Worm (Caenorhabditis elegans): Measurements from ENCODE around the gene sre-6.

sre-6 gene

ce11 chrV:10720876-10721275 lies 41.7 kb downstream of the sre-6 start:
- TF ChIP-seq aptf-2 (GFP tag; conservative IDR thresholded peaks at IDR 0.05) = no peak
- TF ChIP-seq hsf-1 (GFP tag; IDR thresholded peaks at IDR 0.05) = no peak
- TF ChIP-seq ceh-100 (GFP tag; IDR thresholded peaks at IDR 0.05) = no peak
- TF ChIP-seq F33H1.4 (GFP tag; IDR thresholded peaks at IDR 0.05) = no peak
- TF ChIP-seq C06A6.2 (GFP tag; conservative IDR thresholded peaks at IDR 0.05) = no peak
- no peak for TF ChIP-seq ceh-27 (GFP tag; optimal IDR thresholded peaks at IDR 0.05)

ce11 chrV:10720303-10720847 lies 42.2 kb downstream of the sre-6 start:
- no peak for TF ChIP-seq hsf-1 (GFP tag; IDR thresholded peaks at IDR 0.05)
- TF ChIP-seq ztf-25 (GFP tag; IDR thresholded peaks at IDR 0.05) = no peak
- TF ChIP-seq chd-7 (tag; optimal IDR thresholded peaks at IDR 0.05) = no peak
- no peak for TF ChIP-seq unc-62 (GFP tag; optimal IDR thresholded peaks at IDR 0.05)
- no peak for TF ChIP-seq F57A8.1 (GFP tag; optimal IDR thresholded peaks at IDR 0.05)
- TF ChIP-seq K12H6.12 (tag; optimal IDR thresholded peaks at IDR 0.05) = no peak
- TF ChIP-seq ets-4 (GFP tag; optimal IDR thresholded peaks at IDR 0.05) = no peak

- 0 out of 2 replicates have a peak, but pooled peaks have one; percentile 3 for TF ChIP-seq rcor-1 (GFP tag; IDR thresholded peaks at IDR 0.05)
- peak; percentile 48; the same call in 1 of the 2 replicates for TF ChIP-seq ekl-4 (GFP tag; IDR thresholded peaks at IDR 0.05)
- TF ChIP-seq nhr-120 (GFP tag; IDR thresholded peaks at IDR 0.05) = no peak
- no peak for TF ChIP-seq ceh-100 (GFP tag; IDR thresholded peaks at IDR 0.05)
- TF ChIP-seq snpc-4 (GFP tag; optimal IDR thresholded peaks at IDR 0.05) = no peak
- TF ChIP-seq snpc-4 (tag; optimal IDR thresholded peaks at IDR 0.05) = peak in 2 of 4 experiments; percentile 9 to 18
- peak; percentile 8 for TF ChIP-seq akir-1 (GFP tag; optimal IDR thresholded peaks at IDR 0.05)
- TF ChIP-seq ceh-79 (tag; optimal IDR thresholded peaks at IDR 0.05) = no peak
- TF ChIP-seq F49E8.2 (tag; optimal IDR thresholded peaks at IDR 0.05; ENCODE audit: insufficient read depth) = no peak
- TF ChIP-seq F22D6.2 (tag; optimal IDR thresholded peaks at IDR 0.05) = no peak
- TF ChIP-seq cebp-1 (GFP tag; IDR thresholded peaks at IDR 0.05) = no peak
- peak; percentile 82 for TF ChIP-seq cebp-1 (tag; optimal IDR thresholded peaks at IDR 0.05)
- TF ChIP-seq F57A8.1 (GFP tag; optimal IDR thresholded peaks at IDR 0.05) = no peak
- no peak for TF ChIP-seq let-526 (GFP tag; IDR thresholded peaks at IDR 0.05)
- TF ChIP-seq F52B5.7 (tag; optimal IDR thresholded peaks at IDR 0.05) = no peak
- 0 out of 2 replicates have a peak, but pooled peaks have one; percentile 30 for TF ChIP-seq pbrm-1 (GFP tag; IDR thresholded peaks at IDR 0.05)
- no peak for TF ChIP-seq unc-130 (GFP tag; optimal IDR thresholded peaks at IDR 0.05)
- peak; percentile 47; the same call in 1 of the 2 replicates for TF ChIP-seq hmg-1.2 (GFP tag; IDR thresholded peaks at IDR 0.05)
- TF ChIP-seq mxl-1 (tag; optimal IDR thresholded peaks at IDR 0.05) = no peak
- TF ChIP-seq lin-35 (GFP tag; optimal IDR thresholded peaks at IDR 0.05) = no peak
- no peak for TF ChIP-seq D2030.7 (GFP tag; IDR thresholded peaks at IDR 0.05)
- TF ChIP-seq rpc-1 (optimal IDR thresholded peaks at IDR 0.05) = no peak
- no peak for TF ChIP-seq rpc-1 (tag; optimal IDR thresholded peaks at IDR 0.05)
- TF ChIP-seq attf-5 (GFP tag; optimal IDR thresholded peaks at IDR 0.05) = peak; percentile 49
- TF ChIP-seq rec-8 (tag; optimal IDR thresholded peaks at IDR 0.05) = no peak
- no peak for TF ChIP-seq ztf-26 (tag; optimal IDR thresholded peaks at IDR 0.05)
- no peak for TF ChIP-seq hsf-1 (GFP tag; IDR thresholded peaks at IDR 0.05)
- peak; percentile 40 for TF ChIP-seq unc-62 (GFP tag; optimal IDR thresholded peaks at IDR 0.05)
- TF ChIP-seq Y95B8A.8 (GFP tag; IDR thresholded peaks at IDR 0.05) = 0 out of 2 replicates have a peak, but pooled peaks have one; percentile 7
- TF ChIP-seq Y53F4B.3 (GFP tag; IDR thresholded peaks at IDR 0.05) = no peak
- TF ChIP-seq lin-54 (GFP tag; optimal IDR thresholded peaks at IDR 0.05) = no peak
- TF ChIP-seq bed-2 (GFP tag; IDR thresholded peaks at IDR 0.05) = no peak
- TF ChIP-seq K11D2.4 (GFP tag; IDR thresholded peaks at IDR 0.05) = 0 out of 2 replicates have a peak, but pooled peaks have one; percentile 51
- no peak for TF ChIP-seq xnd-1 (tag; optimal IDR thresholded peaks at IDR 0.05)
- TF ChIP-seq K12H6.12 (tag; optimal IDR thresholded peaks at IDR 0.05) = no peak
- TF ChIP-seq B0035.1 (tag; optimal IDR thresholded peaks at IDR 0.05) = no peak
- TF ChIP-seq F23B12.7 (tag; optimal IDR thresholded peaks at IDR 0.05; ENCODE audit: insufficient read depth) = no peak
- no peak for TF ChIP-seq ztf-6 (GFP tag; IDR thresholded peaks at IDR 0.05)
These were observed 42.8 kb downstream of the sre-6 start for ce11 chrV:10719833-10720170.

Data from whole organism, young adult.